Worm (Caenorhabditis elegans) whole organism, midembryonic: Measurements from ENCODE around the gene twk-46.

Experiments used
- T22C8.4 ChIP-seq: fragments of 200-800 bp; sonication (Bioruptor generic); IDR thresholded peaks from 2 replicates; pipeline ENCODE4 v1.3.6; 2022; ENCODE audit warnings: missing genetic modification characterization, missing compliant biosample characterization
- cog-1 ChIP-seq: sonication (generic microtip); optimal IDR thresholded peaks from 2 replicates; lab custom pipeline; 2016; ENCODE audit warnings: missing genetic modification characterization, missing compliant biosample characterization
- flt-1 ChIP-seq: fragments of 200-800 bp; sonication (Bioruptor generic); IDR thresholded peaks from 2 replicates; pipeline ENCODE4 v1.3.6; 2022; ENCODE audit warnings: missing genetic modification characterization, missing compliant biosample characterization
- klf-2 ChIP-seq: fragments of 200-800 bp; sonication (Bioruptor generic); conservative IDR thresholded peaks from 2 replicates; pipeline ENCODE4 v1.3.6; 2022; ENCODE audit warnings: missing genetic modification reagents, missing genetic modification characterization, missing compliant biosample characterization
- med-1 ChIP-seq: sonication (generic microtip); optimal IDR thresholded peaks from 2 replicates; lab custom pipeline; 2017; ENCODE audit warnings: missing genetic modification characterization, mild to moderate bottlenecking, missing compliant biosample characterization, antibody characterized with exemption, missing genetic modification reagents; ENCODE audit not compliant: insufficient read depth
- ref-1 ChIP-seq: fragments of 200-800 bp; sonication (Bioruptor generic); conservative IDR thresholded peaks from 2 replicates; pipeline ENCODE4 v1.3.6; 2022; ENCODE audit warnings: missing genetic modification reagents, missing genetic modification characterization, missing compliant biosample characterization
- tab-1 ChIP-seq: fragments of 200-800 bp; sonication (Bioruptor generic); IDR thresholded peaks from 2 replicates; pipeline ENCODE4 v1.3.6; 2022; ENCODE audit warnings: missing genetic modification characterization, missing compliant biosample characterization
- ztf-23 ChIP-seq: fragments of 200-800 bp; sonication (Bioruptor generic); IDR thresholded peaks from 2 replicates; pipeline ENCODE4 v1.3.6; 2022; ENCODE audit warnings: missing genetic modification reagents, missing genetic modification characterization, missing compliant biosample characterization
- ztf-29 ChIP-seq: fragments of 200-800 bp; sonication (Bioruptor generic); IDR thresholded peaks from 2 replicates; pipeline ENCODE4 v1.3.6; 2022; ENCODE audit warnings: missing genetic modification reagents, missing genetic modification characterization, missing compliant biosample characterization

Gene twk-46

ce11 chrV:19083789-19084188, 23.8 kb downstream of the twk-46 start:
- no peak for TF ChIP-seq flt-1 (GFP tag; lab: Robert Waterston, UW)
- TF ChIP-seq ref-1 (GFP tag; lab: Robert Waterston, UW) = no peak
- no peak for TF ChIP-seq tab-1 (GFP tag; lab: Robert Waterston, UW)
- no peak for TF ChIP-seq klf-2 (GFP tag; lab: Robert Waterston, UW)
- TF ChIP-seq ztf-23 = no peak
- no peak for TF ChIP-seq T22C8.4
- TF ChIP-seq med-1 (GFP tag; lab: Kevin White, UChicago) = no peak
- no peak for TF ChIP-seq cog-1 (tag; lab: Kevin White, UChicago)
- TF ChIP-seq ztf-29 = no peak

- no peak for TF ChIP-seq flt-1 (GFP tag; lab: Robert Waterston, UW)
- peak; percentile 71 for TF ChIP-seq T22C8.4
Measured at ce11 chrV:19087426-19087825, 27.5 kb downstream of the twk-46 start, which contains the start of gene nhr-145. TSS of gene nhr-145 (plus strand) at chrV:19087723.

ce11 chrV:19090885-19091284, 30.9 kb downstream of the twk-46 start:
- no peak for TF ChIP-seq T22C8.4
- TF ChIP-seq ztf-29 = no peak
- no peak for TF ChIP-seq med-1 (GFP tag; lab: Kevin White, UChicago)
- TF ChIP-seq ref-1 (GFP tag; lab: Robert Waterston, UW) = no peak
- TF ChIP-seq flt-1 (GFP tag; lab: Robert Waterston, UW) = no peak
- TF ChIP-seq klf-2 (GFP tag; lab: Robert Waterston, UW) = no peak
- no peak for TF ChIP-seq tab-1 (GFP tag; lab: Robert Waterston, UW)
- TF ChIP-seq cog-1 (tag; lab: Kevin White, UChicago) = no peak
- no peak for TF ChIP-seq ztf-23

ce11 chrV:19099504-19099903, 39.5 kb downstream of the twk-46 start:
- TF ChIP-seq T22C8.4 = peak; percentile 98
- no peak for TF ChIP-seq ref-1 (GFP tag; lab: Robert Waterston, UW)
- no peak for TF ChIP-seq med-1 (GFP tag; lab: Kevin White, UChicago)
- TF ChIP-seq tab-1 (GFP tag; lab: Robert Waterston, UW) = no peak

ce11 chrV:19100139-19100538, 40.2 kb downstream of the twk-46 start:
- peak; percentile 98 for TF ChIP-seq T22C8.4

- peak; percentile 88 for TF ChIP-seq T22C8.4
Measured at ce11 chrV:19100663-19101062, 40.7 kb downstream of the twk-46 start.

ce11 chrV:19101589-19102201, 41.7 kb downstream of the twk-46 start, which contains the start of gene zhp-4:
TSS of gene zhp-4 (minus strand) at chrV:19101786.
- peak; percentile 95 for TF ChIP-seq T22C8.4

ce11 chrV:19107065-19107464, 47.1 kb downstream of the twk-46 start:
- no peak for TF ChIP-seq klf-2 (GFP tag; lab: Robert Waterston, UW)
- peak; percentile 86 for TF ChIP-seq T22C8.4

ce11 chrV:19112590-19112989, 52.6 kb downstream of the twk-46 start:
- TF ChIP-seq T22C8.4 = peak; percentile 93

ce11 chrV:19113639-19114038, 53.7 kb downstream of the twk-46 start:
- TF ChIP-seq T22C8.4 = peak; percentile 99
